Worm (Caenorhabditis elegans) whole organism, L4 larva: ENCODE results near the gene F52E1.2.

Experiments used
- D1046.2 ChIP-seq: fragments of 200-800 bp; sonication (Bioruptor generic); IDR thresholded peaks from 2 replicates; pipeline ENCODE4 v1.3.6; 2022; ENCODE audit warnings: missing genetic modification characterization, missing compliant biosample characterization
- Y75B8A.6 ChIP-seq: fragments of 200-800 bp; sonication (Bioruptor generic); IDR thresholded peaks from 2 replicates; pipeline ENCODE4 v1.3.6; 2022; ENCODE audit warnings: missing genetic modification reagents, missing genetic modification characterization, missing compliant biosample characterization
- ama-1 ChIP-seq: fragments of 150-350 bp; optimal IDR thresholded peaks from 2 replicates; lab custom pipeline; 2014; ENCODE audit warnings: inconsistent platforms, mixed read lengths
- ceh-82 ChIP-seq: sonication (generic microtip); optimal IDR thresholded peaks from 2 replicates; lab custom pipeline; 2017; ENCODE audit warnings: missing biosample characterization, missing genetic modification characterization
- nhr-237 ChIP-seq: sonication (generic microtip); optimal IDR thresholded peaks from 2 replicates; lab custom pipeline; 2017; ENCODE audit warnings: missing biosample characterization, missing genetic modification characterization
- nhr-28 ChIP-seq: fragments of 150-350 bp; optimal IDR thresholded peaks from 2 replicates; lab custom pipeline; 2014; ENCODE audit warnings: missing biosample characterization, missing genetic modification characterization
- pha-4 ChIP-seq, 2 experiments: fragments of 150-350 bp in 1 of 2; fragments of 200-800 bp in 1 of 2; sonication (Bioruptor generic) in 1 of 2; IDR thresholded peaks in 1 of 2; optimal IDR thresholded peaks in 1 of 2; 2 replicates each; pipeline versions ENCODE4 v1.3.6 to Lab custom; 2014 to 2022; ENCODE audit warnings: missing genetic modification characterization in 2 of 2, missing genetic modification reagents in 2 of 2, missing biosample characterization in 1 of 2, missing compliant biosample characterization in 1 of 2
- spr-1 ChIP-seq: sonication (generic microtip); optimal IDR thresholded peaks from 2 replicates; lab custom pipeline; 2016; ENCODE audit warnings: mild to moderate bottlenecking, missing genetic modification characterization, missing compliant biosample characterization

ce11 chrV:8415113-8415530, 4.7 kb downstream of the F52E1.2 start:
- TF ChIP-seq nhr-28 (tag; lab: Kevin White, UChicago) = no peak
- TF ChIP-seq D1046.2 = no peak
- TF ChIP-seq nhr-237 (tag; lab: Kevin White, UChicago) = no peak
- no peak for TF ChIP-seq ceh-82 (tag; lab: Kevin White, UChicago)
- TF ChIP-seq Y75B8A.6 (GFP tag; lab: Robert Waterston, UW) = no peak
- TF ChIP-seq spr-1 (tag; lab: Kevin White, UChicago) = no peak
- no peak for TF ChIP-seq pha-4 (GFP tag; IDR thresholded peaks at IDR 0.05; lab: Robert Waterston, UW)
- TF ChIP-seq pha-4 (tag; optimal IDR thresholded peaks at IDR 0.05; lab: Kevin White, UChicago) = no peak
- TF ChIP-seq ama-1 (lab: Kevin White, UChicago) = no peak
